Worm (Caenorhabditis elegans): ENCODE measurements around the gene Y38H6C.16.

Y38H6C.16 gene

ce11 chrV:20561795-20562194 lies 22.6 kb upstream of the Y38H6C.16 start, which contains the start of gene F26F2.1:
Gene F26F2.1 (minus strand): TSS chrV:20561895.
- no peak for TF ChIP-seq ceh-16 (tag; optimal IDR thresholded peaks at IDR 0.05)
- TF ChIP-seq nhr-237 (tag; optimal IDR thresholded peaks at IDR 0.05) = no peak
- no peak for TF ChIP-seq egl-27 (tag; optimal IDR thresholded peaks at IDR 0.05)
- no peak for TF ChIP-seq aly-2 (tag; optimal IDR thresholded peaks at IDR 0.05)
- TF ChIP-seq C34F6.9 (tag; optimal IDR thresholded peaks at IDR 0.05) = no peak
- TF ChIP-seq nhr-6 (tag; optimal IDR thresholded peaks at IDR 0.05) = no peak
- no peak for TF ChIP-seq blmp-1 (tag; optimal IDR thresholded peaks at IDR 0.05; ENCODE audit: insufficient read depth)
- TF ChIP-seq snpc-4 (tag; optimal IDR thresholded peaks at IDR 0.05) = no peak
- TF ChIP-seq mab-5 (tag; optimal IDR thresholded peaks at IDR 0.05) = no peak
- no peak for TF ChIP-seq F13H6.1 (tag; optimal IDR thresholded peaks at IDR 0.05)
- no peak for TF ChIP-seq sma-9 (GFP tag; optimal IDR thresholded peaks at IDR 0.05)
- no peak for TF ChIP-seq sma-9 (tag; optimal IDR thresholded peaks at IDR 0.05)
- TF ChIP-seq zag-1 (tag; optimal IDR thresholded peaks at IDR 0.05) = no peak
- no peak for TF ChIP-seq nhr-25 (tag; optimal IDR thresholded peaks at IDR 0.05)
- TF ChIP-seq gmeb-1 (tag; optimal IDR thresholded peaks at IDR 0.05) = no peak
- TF ChIP-seq fos-1 (tag; optimal IDR thresholded peaks at IDR 0.05) = no peak
- no peak for TF ChIP-seq R02D3.7 (tag; optimal IDR thresholded peaks at IDR 0.05)

ce11 chrV:20558270-20558669 lies 19.1 kb upstream of the Y38H6C.16 start, which contains the start of gene abf-4:
Gene abf-4 (minus strand): TSS chrV:20558370.
- TF ChIP-seq aly-2 (tag; optimal IDR thresholded peaks at IDR 0.05) (no peak), skn-1 (tag; optimal IDR thresholded peaks at IDR 0.05) (no peak), nhr-11 (tag; optimal IDR thresholded peaks at IDR 0.05) (no peak), lsy-2 (tag; optimal IDR thresholded peaks at IDR 0.05) (no peak)

ce11 chrV:20556260-20556659 lies 17.1 kb upstream of the Y38H6C.16 start, which contains the start of gene Y38H6C.23:
Gene Y38H6C.23 (minus strand): TSS chrV:20556360.
- TF ChIP-seq nhr-6 (tag; optimal IDR thresholded peaks at IDR 0.05) = no peak
- no peak for TF ChIP-seq nhr-129 (tag; optimal IDR thresholded peaks at IDR 0.05)
- no peak for TF ChIP-seq zag-1 (tag; optimal IDR thresholded peaks at IDR 0.05)
- TF ChIP-seq fos-1 (tag; optimal IDR thresholded peaks at IDR 0.05) = no peak
- no peak for TF ChIP-seq gmeb-1 (tag; optimal IDR thresholded peaks at IDR 0.05)
- no peak for TF ChIP-seq sma-9 (GFP tag; optimal IDR thresholded peaks at IDR 0.05)
- no peak for TF ChIP-seq sma-9 (tag; optimal IDR thresholded peaks at IDR 0.05)
- no peak for TF ChIP-seq C34F6.9 (tag; optimal IDR thresholded peaks at IDR 0.05)
- no peak for TF ChIP-seq ZK546.5 (tag; optimal IDR thresholded peaks at IDR 0.05)
- TF ChIP-seq ztf-4 (tag; optimal IDR thresholded peaks at IDR 0.05) = no peak
- no peak for TF ChIP-seq egl-27 (tag; optimal IDR thresholded peaks at IDR 0.05)
- TF ChIP-seq lsy-2 (tag; optimal IDR thresholded peaks at IDR 0.05) = no peak
- TF ChIP-seq nhr-77 (tag; optimal IDR thresholded peaks at IDR 0.05) = no peak
- TF ChIP-seq F13H6.1 (tag; optimal IDR thresholded peaks at IDR 0.05) = no peak
- TF ChIP-seq alr-1 (tag; optimal IDR thresholded peaks at IDR 0.05) = no peak
- no peak for TF ChIP-seq elt-1 (tag; optimal IDR thresholded peaks at IDR 0.05)
- TF ChIP-seq ama-1 (optimal IDR thresholded peaks at IDR 0.05) = no peak

ce11 chrV:20555120-20555519 lies 16.0 kb upstream of the Y38H6C.16 start, which contains the start of gene Y38H6C.21:
Gene Y38H6C.21 (minus strand): TSS chrV:20555267.
- TF ChIP-seq ceh-82 (tag; optimal IDR thresholded peaks at IDR 0.05) (no peak), aly-2 (tag; optimal IDR thresholded peaks at IDR 0.05) (no peak), ztf-1 (GFP tag; conservative IDR thresholded peaks at IDR 0.05) (no peak), nhr-129 (tag; optimal IDR thresholded peaks at IDR 0.05) (no peak), mdl-1 (tag; optimal IDR thresholded peaks at IDR 0.05) (no peak), gmeb-1 (tag; optimal IDR thresholded peaks at IDR 0.05) (no peak), sma-9 (GFP tag; optimal IDR thresholded peaks at IDR 0.05) (no peak), sma-9 (tag; optimal IDR thresholded peaks at IDR 0.05) (no peak), unc-55 (GFP tag; optimal IDR thresholded peaks at IDR 0.05) (no peak), crh-2 (tag; optimal IDR thresholded peaks at IDR 0.05) (no peak)

- TF ChIP-seq lin-11 (tag; optimal IDR thresholded peaks at IDR 0.05) (no peak), nhr-11 (tag; optimal IDR thresholded peaks at IDR 0.05) (no peak), peb-1 (tag; optimal IDR thresholded peaks at IDR 0.05) (no peak), mab-5 (tag; optimal IDR thresholded peaks at IDR 0.05) (no peak), lin-13 (GFP tag; optimal IDR thresholded peaks at IDR 0.05) (no peak)
These were observed 13.8 kb upstream of the Y38H6C.16 start, which contains the start of gene vmo-1 for ce11 chrV:20552971-20553370. Gene vmo-1 (minus strand): TSS chrV:20553071.

All from whole organism, L2 larva.